Worm (Caenorhabditis elegans) whole organism, mixed stage, embryonic: ENCODE data around the gene T27E4.5.

Experiments used
- M03D4.4 ChIP-seq: sonication (generic microtip); optimal IDR thresholded peaks from 2 replicates; lab custom pipeline; 2017; ENCODE audit warnings: mild to moderate bottlenecking, missing genetic modification characterization, missing compliant biosample characterization
- bed-3 ChIP-seq: fragments of 200-800 bp; sonication (Bioruptor generic); optimal IDR thresholded peaks from 3 replicates; lab custom pipeline; 2018; ENCODE audit warnings: mild to moderate bottlenecking, missing genetic modification characterization, moderate library complexity, missing compliant biosample characterization
- blmp-1 ChIP-seq: fragments of 150-350 bp; optimal IDR thresholded peaks from 2 replicates; lab custom pipeline; 2014; ENCODE audit warnings: missing biosample characterization, missing genetic modification characterization
- ceh-39 ChIP-seq: fragments of 150-350 bp; optimal IDR thresholded peaks from 2 replicates; lab custom pipeline; 2014; ENCODE audit warnings: missing biosample characterization, missing genetic modification characterization
- ceh-83 ChIP-seq: fragments of 200-800 bp; sonication (Bioruptor generic); optimal IDR thresholded peaks from 2 replicates; lab custom pipeline; 2018; ENCODE audit warnings: mild to moderate bottlenecking, missing genetic modification characterization, missing compliant biosample characterization
- drap-1 ChIP-seq: fragments of 200-800 bp; sonication (Bioruptor generic); optimal IDR thresholded peaks from 3 replicates; lab custom pipeline; 2018; ENCODE audit warnings: mild to moderate bottlenecking, missing genetic modification characterization, missing compliant biosample characterization
- elt-1 ChIP-seq: sonication (generic microtip); optimal IDR thresholded peaks from 2 replicates; lab custom pipeline; 2017; ENCODE audit warnings: missing genetic modification characterization, mild to moderate bottlenecking, missing compliant biosample characterization, antibody characterized with exemption, moderate library complexity, borderline replicate concordance; ENCODE audit not compliant: insufficient read depth
- elt-3 ChIP-seq: fragments of 150-350 bp; optimal IDR thresholded peaks from 2 replicates; lab custom pipeline; 2014; ENCODE audit warnings: missing biosample characterization, missing genetic modification characterization
- flh-1 ChIP-seq: fragments of 200-800 bp; sonication (Bioruptor generic); optimal IDR thresholded peaks from 2 replicates; lab custom pipeline; 2018; ENCODE audit warnings: mild to moderate bottlenecking, missing genetic modification characterization, moderate library complexity, missing compliant biosample characterization
- ham-2 ChIP-seq: fragments of 200-800 bp; sonication (Bioruptor generic); optimal IDR thresholded peaks from 2 replicates; lab custom pipeline; 2018; ENCODE audit warnings: mild to moderate bottlenecking, missing genetic modification characterization, missing compliant biosample characterization
- lin-13 ChIP-seq: fragments of 150-350 bp; optimal IDR thresholded peaks from 2 replicates; lab custom pipeline; 2014; ENCODE audit warnings: missing biosample characterization, missing genetic modification characterization
- lsy-2 ChIP-seq: fragments of 150-350 bp; optimal IDR thresholded peaks from 2 replicates; lab custom pipeline; 2014; ENCODE audit warnings: missing biosample characterization, missing genetic modification characterization
- mab-5 ChIP-seq: fragments of 150-350 bp; optimal IDR thresholded peaks from 2 replicates; lab custom pipeline; 2014; ENCODE audit warnings: missing biosample characterization, missing genetic modification characterization
- mep-1 ChIP-seq: fragments of 150-350 bp; optimal IDR thresholded peaks from 2 replicates; lab custom pipeline; 2017; ENCODE audit warnings: missing biosample characterization, missing genetic modification reagents, missing genetic modification characterization, inconsistent platforms
- nhr-12 ChIP-seq: fragments of 150-350 bp; optimal IDR thresholded peaks from 2 replicates; lab custom pipeline; 2014; ENCODE audit warnings: missing biosample characterization, missing genetic modification characterization
- nhr-2 ChIP-seq: fragments of 150-350 bp; optimal IDR thresholded peaks from 2 replicates; lab custom pipeline; 2014; ENCODE audit warnings: missing biosample characterization, missing genetic modification characterization
- nhr-28 ChIP-seq: fragments of 150-350 bp; optimal IDR thresholded peaks from 2 replicates; lab custom pipeline; 2014; ENCODE audit warnings: missing biosample characterization, missing genetic modification characterization
- nhr-76 ChIP-seq: sonication (generic microtip); optimal IDR thresholded peaks from 2 replicates; lab custom pipeline; 2017; ENCODE audit warnings: missing biosample characterization, missing genetic modification characterization
- pha-4 ChIP-seq: fragments of 150-350 bp; optimal IDR thresholded peaks from 2 replicates; lab custom pipeline; 2018; ENCODE audit warnings: missing biosample characterization, missing genetic modification reagents, missing genetic modification characterization
- sem-2 ChIP-seq: fragments of 200-800 bp; sonication (Bioruptor generic); optimal IDR thresholded peaks from 2 replicates; lab custom pipeline; 2018; ENCODE audit warnings: mild to moderate bottlenecking, missing genetic modification characterization, missing compliant biosample characterization
- snpc-4 ChIP-seq: fragments of 150-350 bp; optimal IDR thresholded peaks from 2 replicates; lab custom pipeline; 2014; ENCODE audit warnings: missing biosample characterization, missing genetic modification characterization
- sptf-1 ChIP-seq: sonication (generic microtip); optimal IDR thresholded peaks from 2 replicates; lab custom pipeline; 2017; ENCODE audit warnings: mild to moderate bottlenecking, missing genetic modification characterization, moderate library complexity, missing compliant biosample characterization
- tbx-8 ChIP-seq: fragments of 200-800 bp; sonication (Bioruptor generic); optimal IDR thresholded peaks from 2 replicates; lab custom pipeline; 2018; ENCODE audit warnings: mild to moderate bottlenecking, missing genetic modification characterization, moderate library complexity, missing compliant biosample characterization
- unc-62 ChIP-seq: fragments of 150-350 bp; optimal IDR thresholded peaks from 2 replicates; lab custom pipeline; 2014; ENCODE audit warnings: missing biosample characterization, missing genetic modification reagents, missing genetic modification characterization
- zip-8 ChIP-seq: fragments of 150-350 bp; optimal IDR thresholded peaks from 2 replicates; lab custom pipeline; 2014; ENCODE audit warnings: missing biosample characterization, missing genetic modification characterization
- ztf-11 ChIP-seq: fragments of 150-350 bp; optimal IDR thresholded peaks from 2 replicates; lab custom pipeline; 2014; ENCODE audit warnings: missing biosample characterization, missing genetic modification characterization

Gene T27E4.5

ce11 chrV:9082350-9082749 lies 12.8 kb upstream of the T27E4.5 start:
- no peak for TF ChIP-seq ceh-83 (GFP tag; lab: Kevin White, UChicago)
- TF ChIP-seq pha-4: no peak

ce11 chrV:9081410-9081809 lies 11.8 kb upstream of the T27E4.5 start:
- TF ChIP-seq elt-1 (no peak), zip-8 (tag; lab: Kevin White, UChicago) (no peak), flh-1 (GFP tag; lab: Kevin White, UChicago) (no peak), mep-1 (tag; lab: Kevin White, UChicago) (no peak)

ce11 chrV:9079965-9080432 lies 10.4 kb upstream of the T27E4.5 start:
- TF ChIP-seq ztf-11 (tag; lab: Kevin White, UChicago) (no peak), elt-3 (no peak), drap-1 (GFP tag; lab: Kevin White, UChicago) (no peak), mep-1 (tag; lab: Kevin White, UChicago) (no peak), ceh-39 (no peak)
- TF ChIP-seq, all 35 proteins: peak for 0

- TF ChIP-seq flh-1 (GFP tag; lab: Kevin White, UChicago) (no peak), lsy-2 (tag; lab: Kevin White, UChicago) (no peak), mep-1 (tag; lab: Kevin White, UChicago) (no peak), nhr-76 (tag; lab: Kevin White, UChicago) (no peak), nhr-2 (tag; lab: Kevin White, UChicago) (no peak), sptf-1 (tag; lab: Kevin White, UChicago) (no peak), drap-1 (GFP tag; lab: Kevin White, UChicago) (no peak), blmp-1 (tag; lab: Kevin White, UChicago) (no peak), unc-62 (GFP tag; lab: Kevin White, UChicago) (no peak), bed-3 (GFP tag; lab: Kevin White, UChicago) (no peak), ham-2 (GFP tag; lab: Kevin White, UChicago) (no peak)
- TF ChIP-seq, all 35 proteins: peak for 0
Measured at ce11 chrV:9078815-9079525, 9.4 kb upstream of the T27E4.5 start.

- TF ChIP-seq bed-3 (GFP tag; lab: Kevin White, UChicago) (no peak), nhr-2 (tag; lab: Kevin White, UChicago) (no peak), blmp-1 (tag; lab: Kevin White, UChicago) (no peak), nhr-12 (tag; lab: Kevin White, UChicago) (no peak), sem-2 (GFP tag; lab: Kevin White, UChicago) (no peak), snpc-4 (no peak), zip-8 (tag; lab: Kevin White, UChicago) (no peak), pha-4 (no peak), mep-1 (tag; lab: Kevin White, UChicago) (no peak)
- TF ChIP-seq, all 35 proteins: peak for 0
Measured at ce11 chrV:9078067-9078581, 8.5 kb upstream of the T27E4.5 start.

ce11 chrV:9076273-9076672 lies 6.7 kb upstream of the T27E4.5 start, which contains the start of gene T27E4.7:
Gene T27E4.7 (minus strand): TSS chrV:9076322.
- TF ChIP-seq bed-3 (GFP tag; lab: Kevin White, UChicago) (no peak), ztf-11 (tag; lab: Kevin White, UChicago) (no peak), nhr-12 (tag; lab: Kevin White, UChicago) (no peak), mab-5 (tag; lab: Kevin White, UChicago) (no peak), M03D4.4 (tag; lab: Kevin White, UChicago) (no peak), nhr-28 (tag; lab: Kevin White, UChicago) (no peak), ceh-39 (no peak), blmp-1 (tag; lab: Kevin White, UChicago) (no peak), tbx-8 (GFP tag; lab: Kevin White, UChicago) (no peak), pha-4 (no peak), elt-1 (no peak), snpc-4 (no peak), sem-2 (GFP tag; lab: Kevin White, UChicago) (no peak), elt-3 (no peak), zip-8 (tag; lab: Kevin White, UChicago) (no peak), lin-13 (tag; lab: Kevin White, UChicago) (no peak)
